Worm (Caenorhabditis elegans): ENCODE results near the gene srt-37.

Gene srt-37

DNA sequence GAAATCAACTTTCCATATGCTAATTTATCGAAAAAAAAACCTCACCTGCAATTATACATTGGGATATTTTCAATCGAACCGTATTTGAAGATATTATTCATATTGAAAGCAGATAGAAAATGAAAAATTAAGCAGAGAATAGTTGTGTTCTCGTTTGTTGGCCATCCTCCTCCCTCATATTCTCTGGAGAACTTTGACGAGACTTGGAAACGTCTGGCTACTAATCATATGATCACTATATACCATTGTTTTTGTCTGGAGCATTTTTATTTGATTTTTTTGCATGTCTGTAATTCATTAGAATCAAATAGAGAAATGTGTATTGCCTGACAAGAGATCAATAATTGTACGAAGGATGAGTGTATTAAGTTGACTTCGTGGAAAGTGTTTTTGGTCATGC lies 17.1 kb downstream of the srt-37 start, which contains the start of gene srt-35:
Gene srt-35 (minus strand): TSS at position 101 of the 400 bp plus-strand sequence.
- no peak for TF ChIP-seq tab-1 (GFP tag; IDR thresholded peaks at IDR 0.05)
- TF ChIP-seq T22C8.4 (GFP tag; IDR thresholded peaks at IDR 0.05) = no peak
- no peak for TF ChIP-seq ztf-29 (GFP tag; IDR thresholded peaks at IDR 0.05)
- TF ChIP-seq flt-1 (GFP tag; IDR thresholded peaks at IDR 0.05) = no peak

DNA sequence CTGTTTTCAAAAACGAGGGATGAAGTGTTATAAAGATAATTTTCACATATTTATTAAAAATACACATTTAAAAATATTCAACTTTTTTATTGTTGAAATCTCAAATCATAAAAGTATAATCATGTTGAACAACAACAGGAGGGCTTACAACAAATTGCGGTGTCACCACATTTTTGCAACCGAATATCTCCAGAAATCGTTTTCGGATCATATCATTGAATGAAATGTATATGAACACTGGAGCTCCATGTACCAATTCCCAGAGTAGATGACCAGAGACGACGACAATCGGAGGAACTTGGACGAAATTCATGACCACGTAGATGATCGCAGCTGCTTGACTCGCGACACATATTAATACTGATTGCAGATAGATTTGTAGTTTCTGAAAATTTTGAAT lies 20.2 kb downstream of the srt-37 start:
- no peak for TF ChIP-seq ref-1 (GFP tag; conservative IDR thresholded peaks at IDR 0.05)
- TF ChIP-seq ztf-23 (GFP tag; IDR thresholded peaks at IDR 0.05) = no peak
- TF ChIP-seq T22C8.4 (GFP tag; IDR thresholded peaks at IDR 0.05) = no peak
- no peak for TF ChIP-seq med-1 (GFP tag; optimal IDR thresholded peaks at IDR 0.05; ENCODE audit: insufficient read depth)
- TF ChIP-seq ztf-29 (GFP tag; IDR thresholded peaks at IDR 0.05) = no peak
- no peak for TF ChIP-seq klf-2 (GFP tag; conservative IDR thresholded peaks at IDR 0.05)
- TF ChIP-seq flt-1 (GFP tag; IDR thresholded peaks at IDR 0.05) = no peak
- TF ChIP-seq cog-1 (tag; optimal IDR thresholded peaks at IDR 0.05) = no peak
- no peak for TF ChIP-seq tab-1 (GFP tag; IDR thresholded peaks at IDR 0.05)

DNA sequence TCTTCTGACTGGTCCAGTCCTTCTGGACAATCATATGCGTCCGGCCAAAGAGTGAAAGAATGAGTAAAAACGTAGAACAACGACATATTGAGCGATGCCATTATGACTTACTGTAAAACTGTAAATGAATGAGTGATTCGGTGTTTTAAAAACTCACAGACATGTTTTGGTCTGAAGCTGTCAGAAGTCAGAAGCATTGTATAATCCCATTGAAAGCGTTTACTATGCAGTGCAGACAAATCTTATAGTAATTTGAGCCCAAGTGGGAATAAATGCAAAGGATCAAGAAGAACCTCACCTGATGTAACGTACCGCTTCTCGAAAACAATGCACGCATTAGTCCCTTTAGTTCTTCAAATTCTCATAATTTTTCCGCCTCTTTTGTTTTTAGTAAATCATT lies 21.5 kb downstream of the srt-37 start, which contains the start of gene srt-3:
Gene srt-3 (minus strand): TSS at position 101 of the 400 bp plus-strand sequence.
- TF ChIP-seq ztf-29 (GFP tag; IDR thresholded peaks at IDR 0.05) = no peak
- no peak for TF ChIP-seq flt-1 (GFP tag; IDR thresholded peaks at IDR 0.05)
- no peak for TF ChIP-seq tab-1 (GFP tag; IDR thresholded peaks at IDR 0.05)
- TF ChIP-seq med-1 (GFP tag; optimal IDR thresholded peaks at IDR 0.05; ENCODE audit: insufficient read depth) = no peak
- TF ChIP-seq T22C8.4 (GFP tag; IDR thresholded peaks at IDR 0.05) = no peak
- no peak for TF ChIP-seq klf-2 (GFP tag; conservative IDR thresholded peaks at IDR 0.05)
- no peak for TF ChIP-seq ztf-23 (GFP tag; IDR thresholded peaks at IDR 0.05)
- TF ChIP-seq ref-1 (GFP tag; conservative IDR thresholded peaks at IDR 0.05) = no peak
- TF ChIP-seq cog-1 (tag; optimal IDR thresholded peaks at IDR 0.05) = no peak

DNA sequence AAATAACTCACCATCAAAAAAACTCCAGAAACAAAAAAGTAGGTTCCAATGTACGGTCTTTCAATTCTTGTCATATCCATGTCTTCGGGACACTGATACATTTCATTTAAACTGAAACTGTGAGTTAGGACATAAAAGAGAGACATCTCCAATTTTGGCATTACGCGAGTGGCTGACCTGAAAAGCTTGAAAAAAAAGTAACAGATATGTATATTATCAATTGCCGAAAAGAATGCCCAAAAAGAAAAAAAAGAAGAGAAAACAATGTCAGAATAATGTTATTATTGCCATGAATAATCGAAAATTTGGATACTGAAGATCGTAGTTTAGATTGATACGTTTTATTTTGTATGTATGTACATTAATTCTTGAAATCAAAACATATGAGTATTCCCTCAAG lies 25.1 kb downstream of the srt-37 start, which contains the start of gene srt-14:
Gene srt-14 (minus strand): TSS at position 101 of the 400 bp plus-strand sequence.
- TF ChIP-seq tab-1 (GFP tag; IDR thresholded peaks at IDR 0.05) = no peak
- no peak for TF ChIP-seq ref-1 (GFP tag; conservative IDR thresholded peaks at IDR 0.05)
- TF ChIP-seq ztf-29 (GFP tag; IDR thresholded peaks at IDR 0.05) = no peak
- no peak for TF ChIP-seq flt-1 (GFP tag; IDR thresholded peaks at IDR 0.05)
- TF ChIP-seq cog-1 (tag; optimal IDR thresholded peaks at IDR 0.05) = no peak
- TF ChIP-seq ztf-23 (GFP tag; IDR thresholded peaks at IDR 0.05) = no peak
- TF ChIP-seq klf-2 (GFP tag; conservative IDR thresholded peaks at IDR 0.05) = no peak
- no peak for TF ChIP-seq T22C8.4 (GFP tag; IDR thresholded peaks at IDR 0.05)
- no peak for TF ChIP-seq med-1 (GFP tag; optimal IDR thresholded peaks at IDR 0.05; ENCODE audit: insufficient read depth)

DNA sequence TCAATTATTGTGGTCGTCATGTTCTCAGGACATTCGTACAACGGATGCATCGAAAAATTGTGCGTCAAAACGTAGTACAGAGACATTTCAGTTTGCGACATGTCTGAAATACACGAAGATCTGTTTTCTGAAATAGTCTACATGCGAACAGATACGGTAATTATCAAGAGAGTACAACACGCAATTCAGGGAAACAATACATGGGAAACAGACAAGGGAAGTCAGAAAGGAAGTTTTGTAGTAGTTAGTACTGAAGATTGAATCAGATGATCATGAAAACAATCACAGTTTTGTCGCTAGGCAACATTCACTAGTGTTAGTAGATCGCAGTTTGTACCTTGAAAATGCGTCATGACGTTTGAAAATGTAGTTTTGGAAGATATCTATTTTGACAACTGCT lies 31.6 kb downstream of the srt-37 start, which contains the start of gene srt-13:
Gene srt-13 (minus strand): TSS at position 101 of the 400 bp plus-strand sequence.
- no peak for TF ChIP-seq ztf-23 (GFP tag; IDR thresholded peaks at IDR 0.05)
- no peak for TF ChIP-seq T22C8.4 (GFP tag; IDR thresholded peaks at IDR 0.05)
- TF ChIP-seq ref-1 (GFP tag; conservative IDR thresholded peaks at IDR 0.05) = no peak
- no peak for TF ChIP-seq tab-1 (GFP tag; IDR thresholded peaks at IDR 0.05)
- TF ChIP-seq med-1 (GFP tag; optimal IDR thresholded peaks at IDR 0.05; ENCODE audit: insufficient read depth) = no peak
- TF ChIP-seq ztf-29 (GFP tag; IDR thresholded peaks at IDR 0.05) = no peak
- no peak for TF ChIP-seq klf-2 (GFP tag; conservative IDR thresholded peaks at IDR 0.05)
- no peak for TF ChIP-seq cog-1 (tag; optimal IDR thresholded peaks at IDR 0.05)
- TF ChIP-seq flt-1 (GFP tag; IDR thresholded peaks at IDR 0.05) = no peak

DNA sequence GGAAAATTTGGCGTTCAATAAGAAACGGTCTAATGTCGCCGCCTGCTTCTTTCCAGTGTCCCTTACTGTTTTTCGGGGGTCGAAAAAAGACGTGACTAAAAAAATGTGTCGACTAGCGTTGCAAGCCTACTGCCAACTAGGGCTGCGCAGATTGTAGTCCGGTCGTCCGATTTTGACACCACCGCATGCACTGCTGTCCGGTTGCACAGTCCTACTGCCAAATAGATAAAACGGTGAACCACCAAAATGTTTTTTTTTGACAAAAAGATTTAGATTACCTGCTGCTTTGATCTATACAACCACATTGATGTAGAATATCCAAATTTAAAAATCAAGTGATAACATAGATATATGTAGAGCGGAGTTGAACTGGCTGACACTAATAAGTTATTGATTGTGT lies 33.2 kb downstream of the srt-37 start:
- TF ChIP-seq flt-1 (GFP tag; IDR thresholded peaks at IDR 0.05) (no peak), klf-2 (GFP tag; conservative IDR thresholded peaks at IDR 0.05) (no peak), ztf-29 (GFP tag; IDR thresholded peaks at IDR 0.05) (no peak), ref-1 (GFP tag; conservative IDR thresholded peaks at IDR 0.05) (no peak), ztf-23 (GFP tag; IDR thresholded peaks at IDR 0.05) (no peak)

DNA sequence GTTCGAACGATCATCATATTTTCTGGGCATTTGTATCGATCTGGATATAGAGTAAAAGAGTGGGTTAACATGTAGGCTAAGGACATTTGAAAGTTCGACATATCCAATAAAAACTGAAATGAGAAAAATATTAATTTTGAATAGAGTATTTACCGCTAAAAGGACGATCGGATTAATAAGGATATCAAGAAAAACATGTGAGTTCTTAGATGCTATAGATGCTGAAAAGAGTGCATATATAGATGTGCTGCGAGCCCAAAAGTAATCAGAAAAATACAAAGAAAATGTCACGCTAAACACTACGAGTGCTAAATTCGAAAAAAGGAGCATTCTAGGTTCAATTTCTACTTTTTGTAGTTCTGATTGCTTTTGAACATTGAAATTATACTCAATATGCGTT lies 39.2 kb downstream of the srt-37 start, which contains the start of gene srt-12:
Gene srt-12 (minus strand): TSS at position 101 of the 400 bp plus-strand sequence.
- no peak for TF ChIP-seq flt-1 (GFP tag; IDR thresholded peaks at IDR 0.05)
- no peak for TF ChIP-seq tab-1 (GFP tag; IDR thresholded peaks at IDR 0.05)
- no peak for TF ChIP-seq T22C8.4 (GFP tag; IDR thresholded peaks at IDR 0.05)
- TF ChIP-seq ztf-29 (GFP tag; IDR thresholded peaks at IDR 0.05) = no peak
- TF ChIP-seq cog-1 (tag; optimal IDR thresholded peaks at IDR 0.05) = no peak

DNA sequence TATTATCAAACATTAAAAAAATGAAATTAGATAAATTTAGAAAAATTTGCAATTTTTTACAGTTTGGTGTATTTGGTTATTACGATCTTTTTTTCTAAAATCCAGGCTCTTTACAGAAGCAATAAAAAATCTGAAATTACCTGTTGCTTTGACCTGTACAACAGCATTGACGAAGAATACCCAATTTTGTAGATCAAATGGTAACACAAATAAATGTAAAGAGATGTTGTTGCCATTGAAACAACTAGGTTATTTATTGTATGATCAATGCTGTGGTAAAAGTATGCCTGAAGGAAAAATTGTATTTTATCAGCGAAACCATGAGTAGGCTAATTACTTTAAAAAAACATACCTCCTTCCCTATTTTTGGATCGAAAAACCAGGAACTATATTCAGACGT lies 40.0 kb downstream of the srt-37 start:
- no peak for TF ChIP-seq ztf-23 (GFP tag; IDR thresholded peaks at IDR 0.05)
- TF ChIP-seq T22C8.4 (GFP tag; IDR thresholded peaks at IDR 0.05) = no peak
- no peak for TF ChIP-seq flt-1 (GFP tag; IDR thresholded peaks at IDR 0.05)
- TF ChIP-seq ztf-29 (GFP tag; IDR thresholded peaks at IDR 0.05) = no peak
- TF ChIP-seq med-1 (GFP tag; optimal IDR thresholded peaks at IDR 0.05; ENCODE audit: insufficient read depth) = no peak
- no peak for TF ChIP-seq tab-1 (GFP tag; IDR thresholded peaks at IDR 0.05)
- no peak for TF ChIP-seq cog-1 (tag; optimal IDR thresholded peaks at IDR 0.05)
- no peak for TF ChIP-seq klf-2 (GFP tag; conservative IDR thresholded peaks at IDR 0.05)
- TF ChIP-seq ref-1 (GFP tag; conservative IDR thresholded peaks at IDR 0.05) = no peak

DNA sequence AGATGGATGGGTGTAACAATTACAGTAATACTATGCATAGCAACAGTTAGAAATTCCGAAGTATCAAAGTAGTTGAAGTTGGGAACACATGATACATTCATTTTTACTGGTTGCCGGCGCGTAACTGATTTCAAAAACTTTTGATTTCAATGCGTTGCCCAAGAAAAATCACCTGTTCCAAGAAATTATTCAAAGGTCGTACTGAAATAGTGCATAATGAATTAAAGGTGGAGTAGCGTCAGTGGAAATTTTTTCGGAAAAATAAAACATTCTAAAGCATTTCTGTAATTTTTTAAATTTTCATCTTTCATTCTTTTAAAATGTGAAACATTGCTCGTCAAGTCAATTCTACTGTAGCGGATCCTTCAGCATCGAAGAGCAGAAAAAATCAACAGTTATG lies 41.3 kb downstream of the srt-37 start, which contains the start of gene srh-204:
Gene srh-204 (minus strand): TSS at position 101 of the 400 bp plus-strand sequence.
- TF ChIP-seq T22C8.4 (GFP tag; IDR thresholded peaks at IDR 0.05) = no peak

DNA sequence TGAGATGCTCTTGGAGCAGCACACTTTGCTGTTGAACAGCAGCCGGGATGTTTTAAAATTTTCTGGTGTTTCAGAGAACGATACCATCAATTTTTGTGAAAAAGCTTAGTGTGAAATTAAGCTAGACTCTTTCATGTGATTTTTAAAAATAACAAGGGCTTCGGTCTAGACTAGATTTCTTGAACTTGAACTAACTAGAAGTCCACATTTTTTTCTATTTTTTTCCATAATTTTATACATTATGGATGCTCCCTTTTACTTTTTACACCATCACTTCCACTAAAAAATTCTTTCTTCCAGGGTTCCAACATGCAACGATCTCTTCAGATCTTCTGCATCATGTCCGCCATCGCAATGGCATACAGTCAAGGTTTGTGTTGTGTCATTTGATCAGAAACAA lies 45.5 kb downstream of the srt-37 start, which contains the start of gene nlp-13:
Gene nlp-13 (plus strand): TSS at position 301 of the 400 bp plus-strand sequence.
- TF ChIP-seq ztf-23 (GFP tag; IDR thresholded peaks at IDR 0.05) (no peak), cog-1 (tag; optimal IDR thresholded peaks at IDR 0.05) (no peak), T22C8.4 (GFP tag; IDR thresholded peaks at IDR 0.05) (no peak), klf-2 (GFP tag; conservative IDR thresholded peaks at IDR 0.05) (no peak), ztf-29 (GFP tag; IDR thresholded peaks at IDR 0.05) (no peak), ref-1 (GFP tag; conservative IDR thresholded peaks at IDR 0.05) (no peak), flt-1 (GFP tag; IDR thresholded peaks at IDR 0.05) (no peak), tab-1 (GFP tag; IDR thresholded peaks at IDR 0.05) (no peak), med-1 (GFP tag; optimal IDR thresholded peaks at IDR 0.05; ENCODE audit: insufficient read depth) (no peak)
